Fruit fly (Drosophila melanogaster) whole organism, embryonic: ENCODE data around the gene schlank.

Experiments
- CG10462 ChIP-seq: fragments of 200-800 bp; sonication (Bioruptor generic); optimal IDR thresholded peaks from 2 replicates; lab custom pipeline; 2016; ENCODE audit warnings: missing biosample characterization, missing genetic modification characterization
- CG10543 ChIP-seq: fragments of 200-800 bp; sonication (Bioruptor generic); optimal IDR thresholded peaks from 3 replicates; lab custom pipeline; 2017; ENCODE audit warnings: missing biosample characterization, mild to moderate bottlenecking, missing genetic modification characterization, moderate library complexity
- CG12744 ChIP-seq: fragments of 200-800 bp; sonication (Bioruptor generic); optimal IDR thresholded peaks from 2 replicates; lab custom pipeline; 2016; ENCODE audit warnings: missing biosample characterization, missing genetic modification characterization
- CG14965 ChIP-seq: fragments of 200-800 bp; sonication (Bioruptor generic); optimal IDR thresholded peaks from 2 replicates; lab custom pipeline; 2016; ENCODE audit warnings: missing biosample characterization, missing genetic modification characterization, borderline replicate concordance
- CG16779 ChIP-seq: fragments of 200-800 bp; sonication (Bioruptor generic); IDR thresholded peaks from 2 replicates; pipeline ENCODE4 v1.3.6; 2022; ENCODE audit warnings: missing biosample characterization, missing genetic modification characterization
- CG17802 ChIP-seq: fragments of 200-800 bp; sonication (Bioruptor generic); optimal IDR thresholded peaks from 2 replicates; lab custom pipeline; 2018; ENCODE audit warnings: missing biosample characterization, mild to moderate bottlenecking, missing genetic modification characterization, moderate library complexity
- CG6175 ChIP-seq: fragments of 200-800 bp; sonication (Bioruptor generic); IDR thresholded peaks from 3 replicates; pipeline ENCODE4 v1.3.6; 2022; ENCODE audit warnings: missing biosample characterization, missing genetic modification characterization
- CG6272 ChIP-seq: fragments of 200-800 bp; sonication (Bioruptor generic); IDR thresholded peaks from 2 replicates; pipeline ENCODE4 v1.3.6; 2022; ENCODE audit warnings: missing biosample characterization, missing genetic modification characterization
- CG9797 ChIP-seq: fragments of 200-800 bp; sonication (Bioruptor generic); optimal IDR thresholded peaks from 3 replicates; lab custom pipeline; 2018; ENCODE audit warnings: missing biosample characterization, mild to moderate bottlenecking, missing genetic modification characterization
- CG9932 ChIP-seq: fragments of 200-800 bp; sonication (Bioruptor generic); IDR thresholded peaks from 2 replicates; pipeline ENCODE4 v1.3.6; 2022; ENCODE audit warnings: missing biosample characterization, missing genetic modification characterization
- CHES-1-like ChIP-seq: fragments of 200-800 bp; sonication (Bioruptor generic); optimal IDR thresholded peaks from 2 replicates; lab custom pipeline; 2016; ENCODE audit warnings: missing biosample characterization, missing genetic modification characterization
- CTCF ChIP-seq: fragments of 200-800 bp; sonication (Bioruptor generic); optimal IDR thresholded peaks from 2 replicates; lab custom pipeline; 2017; ENCODE audit warnings: missing biosample characterization, mild to moderate bottlenecking, missing genetic modification characterization, moderate library complexity
- CkIIα-i1 ChIP-seq: fragments of 200-800 bp; sonication (Bioruptor generic); IDR thresholded peaks from 2 replicates; pipeline ENCODE4 v1.3.6; 2022; ENCODE audit warnings: missing biosample characterization, missing genetic modification characterization
- Deaf1 ChIP-seq: fragments of 200-800 bp; optimal IDR thresholded peaks from 3 replicates; lab custom pipeline; 2019; ENCODE audit warnings: missing biosample characterization, mild to moderate bottlenecking, missing genetic modification characterization, moderate library complexity
- Dp ChIP-seq: fragments of 200-800 bp; sonication (Bioruptor generic); optimal IDR thresholded peaks from 2 replicates; lab custom pipeline; 2018; ENCODE audit warnings: missing biosample characterization, mild to moderate bottlenecking, missing genetic modification characterization, moderate library complexity
- Dref ChIP-seq: fragments of 200-800 bp; sonication (Bioruptor generic); IDR thresholded peaks from 2 replicates; pipeline ENCODE4 v1.3.6; 2022; ENCODE audit warnings: missing biosample characterization, missing genetic modification characterization
- HLH3B ChIP-seq: fragments of 200-800 bp; sonication (Bioruptor generic); IDR thresholded peaks from 2 replicates; pipeline ENCODE4 v1.3.6; 2022; ENCODE audit warnings: missing biosample characterization, missing genetic modification characterization
- MBD-R2 ChIP-seq: fragments of 200-800 bp; sonication (Bioruptor generic); IDR thresholded peaks from 2 replicates; pipeline ENCODE4 v1.3.6; 2022; ENCODE audit warnings: missing biosample characterization, missing genetic modification characterization
- Med ChIP-seq: fragments of 200-800 bp; sonication (Bioruptor generic); peaks from one replicate; lab custom pipeline; 2016; ENCODE audit warnings: missing biosample characterization, missing genetic modification characterization, mild to moderate bottlenecking, inconsistent platforms, moderate library complexity
- Myb ChIP-seq: fragments of 200-800 bp; sonication (Bioruptor generic); optimal IDR thresholded peaks from 2 replicates; lab custom pipeline; 2016; ENCODE audit warnings: missing biosample characterization, missing genetic modification characterization
- Neu2 ChIP-seq: fragments of 200-800 bp; sonication (Bioruptor generic); optimal IDR thresholded peaks from 3 replicates; lab custom pipeline; 2016; ENCODE audit warnings: missing biosample characterization, missing genetic modification characterization, borderline replicate concordance
- Opbp ChIP-seq: fragments of 200-800 bp; sonication (Bioruptor generic); IDR thresholded peaks from 3 replicates; pipeline ENCODE4 v1.3.6; 2022; ENCODE audit warnings: missing biosample characterization, missing genetic modification characterization; ENCODE audit not compliant: partially characterized antibody
- Optix ChIP-seq: fragments of 200-800 bp; sonication (Bioruptor generic); IDR thresholded peaks from 3 replicates; pipeline ENCODE4 v1.3.6; 2022; ENCODE audit warnings: missing biosample characterization, missing genetic modification characterization
- Pdp1 ChIP-seq, 2 experiments: fragments of 200-800 bp; sonication (Bioruptor generic); optimal IDR thresholded peaks; 3 replicates each; lab custom pipeline; 2016; ENCODE audit warnings: missing biosample characterization in 2 of 2, missing genetic modification characterization in 2 of 2, mild to moderate bottlenecking in 1 of 2, moderate library complexity in 1 of 2
- Rx ChIP-seq: fragments of 200-800 bp; sonication (Bioruptor generic); IDR thresholded peaks from 2 replicates; pipeline ENCODE4 v1.3.6; 2022; ENCODE audit warnings: missing biosample characterization, missing genetic modification characterization
- Sox100B ChIP-seq: fragments of 200-800 bp; sonication (Bioruptor generic); optimal IDR thresholded peaks from 3 replicates; lab custom pipeline; 2018; ENCODE audit warnings: missing biosample characterization, mild to moderate bottlenecking, missing genetic modification characterization
- Stat92E ChIP-seq, 3 experiments: fragments of >200 bp in 2 of 3; fragments of 200-800 bp in 1 of 3; sonication (Bioruptor generic) in 1 of 3; optimal IDR thresholded peaks; 2 replicates each; lab custom pipeline; 2017 to 2019; ENCODE audit warnings: missing biosample characterization in 3 of 3, missing genetic modification characterization in 3 of 3, mild to moderate bottlenecking in 1 of 3, moderate library complexity in 1 of 3
- TFAM ChIP-seq: fragments of 200-800 bp; sonication (Bioruptor generic); optimal IDR thresholded peaks from 2 replicates; lab custom pipeline; 2017; ENCODE audit warnings: missing biosample characterization, missing genetic modification characterization, inconsistent platforms
- Taf1 ChIP-seq: fragments of 200-800 bp; sonication (Bioruptor generic); IDR thresholded peaks from 2 replicates; pipeline ENCODE4 v1.3.6; 2022; ENCODE audit warnings: missing biosample characterization, missing genetic modification characterization
- Trl ChIP-seq, 3 experiments: fragments of >200 bp in 2 of 3; fragments of 200-800 bp in 1 of 3; sonication (Bioruptor generic) in 1 of 3; optimal IDR thresholded peaks; 2 replicates in 1 of 3; 3 replicates in 2 of 3; lab custom pipeline; 2016 to 2017; ENCODE audit warnings: missing biosample characterization in 1 of 3, missing genetic modification characterization in 1 of 3
- Vsx1 ChIP-seq: fragments of 200-800 bp; sonication (Bioruptor generic); optimal IDR thresholded peaks from 2 replicates; lab custom pipeline; 2017; ENCODE audit warnings: missing biosample characterization, mild to moderate bottlenecking, missing genetic modification characterization, missing genetic modification reagents
- cwo ChIP-seq: fragments of 200-800 bp; sonication (Bioruptor generic); optimal IDR thresholded peaks from 3 replicates; lab custom pipeline; 2017; ENCODE audit warnings: missing biosample characterization, missing genetic modification characterization, mild to moderate bottlenecking, moderate library complexity, missing genetic modification reagents
- dimm ChIP-seq: fragments of 200-800 bp; sonication (Bioruptor generic); IDR thresholded peaks from 2 replicates; pipeline ENCODE4 v1.3.6; 2022; ENCODE audit warnings: missing biosample characterization, missing genetic modification characterization
- dpn ChIP-seq, 2 experiments: fragments of 200-800 bp; sonication (Bioruptor generic); optimal IDR thresholded peaks; 3 replicates each; lab custom pipeline; 2016; ENCODE audit warnings: missing biosample characterization in 2 of 2, missing genetic modification characterization in 2 of 2
- ems ChIP-seq: fragments of 200-800 bp; sonication (Bioruptor generic); optimal IDR thresholded peaks from 3 replicates; lab custom pipeline; 2016; ENCODE audit warnings: missing biosample characterization, missing genetic modification characterization
- eve ChIP-seq, 2 experiments: fragments of >200 bp; optimal IDR thresholded peaks; 2 replicates each; lab custom pipeline; 2017; ENCODE audit warnings: missing biosample characterization in 2 of 2, missing genetic modification characterization in 2 of 2
- exex ChIP-seq: fragments of 200-800 bp; sonication (Bioruptor generic); optimal IDR thresholded peaks from 4 replicates; lab custom pipeline; 2018; ENCODE audit warnings: missing biosample characterization, mild to moderate bottlenecking, missing genetic modification characterization, moderate library complexity
- ftz-f1 ChIP-seq: fragments of 200-800 bp; sonication (Bioruptor generic); optimal IDR thresholded peaks from 2 replicates; lab custom pipeline; 2016; ENCODE audit warnings: missing biosample characterization, missing genetic modification characterization
- fu2 ChIP-seq: fragments of 200-800 bp; sonication (Bioruptor generic); optimal IDR thresholded peaks from 2 replicates; lab custom pipeline; 2016; ENCODE audit warnings: missing biosample characterization, missing genetic modification characterization
- gem ChIP-seq: fragments of 200-800 bp; sonication (Bioruptor generic); optimal IDR thresholded peaks from 2 replicates; lab custom pipeline; 2019; ENCODE audit warnings: missing biosample characterization, mild to moderate bottlenecking, missing genetic modification characterization, moderate library complexity
- grn ChIP-seq: fragments of 200-800 bp; sonication (Bioruptor generic); optimal IDR thresholded peaks from 3 replicates; lab custom pipeline; 2017; ENCODE audit warnings: missing biosample characterization, missing genetic modification characterization
- her ChIP-seq: fragments of 200-800 bp; sonication (Bioruptor generic); optimal IDR thresholded peaks from 2 replicates; lab custom pipeline; 2016; ENCODE audit warnings: missing biosample characterization, missing genetic modification characterization
- klu ChIP-seq: fragments of 200-800 bp; sonication (Bioruptor generic); IDR thresholded peaks from 2 replicates; pipeline ENCODE4 v1.3.6; 2022; ENCODE audit warnings: missing biosample characterization, missing genetic modification characterization
- lab ChIP-seq: fragments of 200-800 bp; sonication (Bioruptor generic); optimal IDR thresholded peaks from 3 replicates; lab custom pipeline; 2017; ENCODE audit warnings: missing biosample characterization, missing genetic modification characterization, mild to moderate bottlenecking, moderate library complexity, missing genetic modification reagents
- luna ChIP-seq: fragments of 200-800 bp; sonication (Bioruptor generic); optimal IDR thresholded peaks from 2 replicates; lab custom pipeline; 2016; ENCODE audit warnings: missing biosample characterization, missing genetic modification characterization
- mirr ChIP-seq: fragments of 200-800 bp; sonication (Bioruptor generic); optimal IDR thresholded peaks from 3 replicates; lab custom pipeline; 2018; ENCODE audit warnings: missing biosample characterization, mild to moderate bottlenecking, missing genetic modification characterization
- prd ChIP-seq, 3 experiments: fragments of >200 bp in 2 of 3; fragments of 200-800 bp in 1 of 3; sonication (Bioruptor generic) in 1 of 3; optimal IDR thresholded peaks in 2 of 3; IDR thresholded peaks in 1 of 3; 2 replicates in 2 of 3; 3 replicates in 1 of 3; pipeline versions ENCODE4 v1.3.6 to Lab custom; 2017 to 2022; ENCODE audit warnings: missing biosample characterization in 1 of 3, missing genetic modification characterization in 1 of 3
- schlank ChIP-seq: fragments of 200-800 bp; sonication (Bioruptor generic); optimal IDR thresholded peaks from 2 replicates; lab custom pipeline; 2018; ENCODE audit warnings: missing biosample characterization, mild to moderate bottlenecking, missing genetic modification characterization
- tin ChIP-seq: fragments of 200-800 bp; sonication (Bioruptor generic); optimal IDR thresholded peaks from 3 replicates; lab custom pipeline; 2016; ENCODE audit warnings: missing biosample characterization, missing genetic modification characterization
- toy ChIP-seq: fragments of 200-800 bp; sonication (Bioruptor generic); IDR thresholded peaks from 2 replicates; pipeline ENCODE4 v1.3.6; 2022; ENCODE audit warnings: missing biosample characterization, missing genetic modification characterization
- zf30C ChIP-seq: fragments of 200-800 bp; sonication (Bioruptor generic); optimal IDR thresholded peaks from 3 replicates; lab custom pipeline; 2018; ENCODE audit warnings: missing biosample characterization, mild to moderate bottlenecking, missing genetic modification characterization

Gene schlank

dm6 chrX:6265456-6265877 is 1.6 kb downstream of the schlank start (continued):
- TF ChIP-seq Sox100B (GFP tag; lab: Kevin White, UChicago) (peak; percentile 99), lab (peak; percentile 95), CG17802 (tag; lab: Kevin White, UChicago) (peak; percentile 80), zf30C (GFP tag; lab: Kevin White, UChicago) (no peak), tin (peak; percentile 95), ems (GFP tag; lab: Kevin White, UChicago) (peak; percentile 96), Stat92E (GFP tag; optimal IDR thresholded peaks at IDR 0.05; lab: Kevin White, UChicago) (peak in 1 of 3 experiments; percentile 83), CG9932 (GFP tag; lab: Robert Waterston, UW) (peak; percentile 81), CG14965 (GFP tag; lab: Kevin White, UChicago) (peak; percentile 69), toy (GFP tag; lab: Robert Waterston, UW) (peak; percentile 75; the same call in 1 of the 2 replicates), gem (tag; lab: Kevin White, UChicago) (peak; percentile 98), CG6272 (GFP tag; lab: Robert Waterston, UW) (peak; percentile 83), her (GFP tag; lab: Kevin White, UChicago) (peak; percentile 91), luna (GFP tag; lab: Kevin White, UChicago) (peak; percentile 80), Myb (GFP tag; lab: Kevin White, UChicago) (peak; percentile 82), Taf1 (GFP tag; lab: Robert Waterston, UW) (peak; percentile 69), Dp (GFP tag; lab: Kevin White, UChicago) (peak; percentile 4), Optix (peak; percentile 96), Pdp1 (GFP tag; optimal IDR thresholded peaks at IDR 0.05; lab: Kevin White, UChicago) (peak; percentile 92 to 96), CG12744 (GFP tag; lab: Kevin White, UChicago) (peak; percentile 84), CG10462 (peak; percentile 92), HLH3B (peak; percentile 94), CkIIα-i1 (peak; percentile 70; the same call in 1 of the 2 replicates), dimm (peak; percentile 91), MBD-R2 (GFP tag; lab: Robert Waterston, UW) (peak; percentile 68), fu2 (peak; percentile 91), Neu2 (peak; percentile 81), dpn (GFP tag; optimal IDR thresholded peaks at IDR 0.05; lab: Kevin White, UChicago) (peak; percentile 96 to 97), CG9797 (GFP tag; lab: Kevin White, UChicago) (peak; percentile 35), CG16779 (GFP tag; lab: Robert Waterston, UW) (peak; percentile 85), CTCF (GFP tag; lab: Kevin White, UChicago) (peak; percentile 72), prd (optimal IDR thresholded peaks at IDR 0.05; lab: Kevin White, UChicago) (no peak), prd (GFP tag; IDR thresholded peaks at IDR 0.05; lab: Robert Waterston, UW) (peak; percentile 94), Vsx1 (peak; percentile 97), grn (GFP tag; lab: Kevin White, UChicago) (peak; percentile 43), Opbp (GFP tag; lab: Robert Waterston, UW) (no peak), Trl (optimal IDR thresholded peaks at IDR 0.05; lab: Kevin White, UChicago) (no peak), Trl (GFP tag; optimal IDR thresholded peaks at IDR 0.05; lab: Kevin White, UChicago) (peak; percentile 96)

dm6 chrX:6264456-6264855 is 2.6 kb downstream of the schlank start:
- TF ChIP-seq Dref (GFP tag; lab: Robert Waterston, UW) (0 out of 2 replicates have a peak, but pooled peaks have one; percentile 7), Rx (GFP tag; lab: Robert Waterston, UW) (no peak), cwo (GFP tag; lab: Kevin White, UChicago) (peak; percentile 54), CHES-1-like (GFP tag; lab: Kevin White, UChicago) (no peak), lab (peak; percentile 27), mirr (GFP tag; lab: Kevin White, UChicago) (peak; percentile 81), Med (GFP tag; lab: Kevin White, UChicago) (peak; percentile 30), schlank (tag; lab: Kevin White, UChicago) (peak; percentile 46), CG10543 (peak; percentile 19), CG6175 (GFP tag; lab: Robert Waterston, UW) (0 out of 3 replicates have a peak, but pooled peaks have one; percentile 22), TFAM (GFP tag; lab: Kevin White, UChicago) (no peak), Deaf1 (tag; lab: Kevin White, UChicago) (no peak), eve (GFP tag; optimal IDR thresholded peaks at IDR 0.05; lab: Kevin White, UChicago) (no peak), ftz-f1 (GFP tag; lab: Kevin White, UChicago) (peak; percentile 45), klu (no peak), exex (peak; percentile 70)
